Fruit fly (Drosophila melanogaster) whole organism, prepupa: ENCODE data around the gene CG13359.
A peak's percentile ranks its signal among the peaks of the same experiment; 100 is the strongest.

Source experiments
- Blimp-1 ChIP-seq: fragments of 200-800 bp; sonication (Bioruptor generic); optimal IDR thresholded peaks from 3 replicates; lab custom pipeline; 2017; ENCODE audit warnings: missing biosample characterization, missing genetic modification characterization, mild to moderate bottlenecking, moderate library complexity, missing genetic modification reagents
- CG10631 ChIP-seq: fragments of 200-800 bp; sonication (Bioruptor generic); optimal IDR thresholded peaks from 2 replicates; lab custom pipeline; 2016; ENCODE audit warnings: missing biosample characterization, missing genetic modification characterization
- CG10669 ChIP-seq: fragments of 200-800 bp; sonication (Bioruptor generic); optimal IDR thresholded peaks from 3 replicates; lab custom pipeline; 2018; ENCODE audit warnings: missing biosample characterization, mild to moderate bottlenecking, missing genetic modification characterization, moderate library complexity
- CG11294 ChIP-seq: fragments of 200-800 bp; sonication (Bioruptor generic); IDR thresholded peaks from 2 replicates; pipeline ENCODE4 v1.3.6; 2022; ENCODE audit warnings: missing biosample characterization, missing genetic modification characterization
- CG11762 ChIP-seq: fragments of 200-800 bp; sonication (Bioruptor generic); optimal IDR thresholded peaks from 3 replicates; lab custom pipeline; 2016; ENCODE audit warnings: missing biosample characterization, missing genetic modification characterization; ENCODE audit not compliant: insufficient read depth
- CG11902 ChIP-seq: fragments of 200-800 bp; sonication (Bioruptor generic); optimal IDR thresholded peaks from 3 replicates; lab custom pipeline; 2016; ENCODE audit warnings: missing biosample characterization, missing genetic modification characterization
- CG15336 ChIP-seq: fragments of 200-800 bp; sonication (Bioruptor generic); IDR thresholded peaks from 2 replicates; pipeline ENCODE4 v1.3.6; 2022; ENCODE audit warnings: missing biosample characterization, missing genetic modification characterization
- CG1621 ChIP-seq: fragments of 200-800 bp; sonication (Bioruptor generic); optimal IDR thresholded peaks from 3 replicates; lab custom pipeline; 2018; ENCODE audit warnings: missing biosample characterization, mild to moderate bottlenecking, missing genetic modification characterization
- CG3032 ChIP-seq: fragments of 200-800 bp; optimal IDR thresholded peaks from 2 replicates; lab custom pipeline; 2019; ENCODE audit warnings: missing biosample characterization, mild to moderate bottlenecking, missing genetic modification characterization, moderate library complexity
- CG31627 ChIP-seq: fragments of 200-800 bp; sonication (Bioruptor generic); optimal IDR thresholded peaks from 3 replicates; lab custom pipeline; 2016; ENCODE audit warnings: missing biosample characterization, missing genetic modification characterization
- CG32006 ChIP-seq: fragments of 200-800 bp; sonication (Bioruptor generic); optimal IDR thresholded peaks from 3 replicates; lab custom pipeline; 2017; ENCODE audit warnings: missing biosample characterization, mild to moderate bottlenecking, missing genetic modification characterization
- CG34406 ChIP-seq: fragments of 200-800 bp; sonication (Bioruptor generic); optimal IDR thresholded peaks from 3 replicates; lab custom pipeline; 2016; ENCODE audit warnings: missing biosample characterization, missing genetic modification characterization
- CG4318 ChIP-seq: fragments of 200-800 bp; sonication (Bioruptor generic); optimal IDR thresholded peaks from 3 replicates; lab custom pipeline; 2017; ENCODE audit warnings: missing biosample characterization, mild to moderate bottlenecking, missing genetic modification characterization
- CG6163 ChIP-seq: fragments of 200-800 bp; sonication (Bioruptor generic); IDR thresholded peaks from 3 replicates; pipeline ENCODE4 v1.3.6; 2022; ENCODE audit warnings: missing biosample characterization, missing genetic modification characterization
- CG6792 ChIP-seq: fragments of 200-800 bp; sonication (Bioruptor generic); optimal IDR thresholded peaks from 3 replicates; lab custom pipeline; 2016; ENCODE audit warnings: missing biosample characterization, missing genetic modification characterization
- CG6808 ChIP-seq: fragments of 200-800 bp; sonication (Bioruptor generic); optimal IDR thresholded peaks from 3 replicates; lab custom pipeline; 2017; ENCODE audit warnings: missing biosample characterization, missing genetic modification characterization, mild to moderate bottlenecking, moderate library complexity, missing genetic modification reagents
- CG7368 ChIP-seq: fragments of 200-800 bp; sonication (Bioruptor generic); optimal IDR thresholded peaks from 3 replicates; lab custom pipeline; 2016; ENCODE audit warnings: missing biosample characterization, missing genetic modification characterization
- CG8632 ChIP-seq: fragments of 200-800 bp; sonication (Bioruptor generic); optimal IDR thresholded peaks from 3 replicates; lab custom pipeline; 2016; ENCODE audit warnings: missing biosample characterization, missing genetic modification characterization
- CG9139 ChIP-seq: fragments of 200-800 bp; sonication (Bioruptor generic); optimal IDR thresholded peaks from 3 replicates; lab custom pipeline; 2017; ENCODE audit warnings: missing biosample characterization, mild to moderate bottlenecking, missing genetic modification characterization
- Eip75B ChIP-seq: fragments of 200-800 bp; sonication (Bioruptor generic); optimal IDR thresholded peaks from 3 replicates; lab custom pipeline; 2016; ENCODE audit warnings: missing biosample characterization, missing genetic modification characterization
- Eip78C ChIP-seq: fragments of 200-800 bp; sonication (Bioruptor generic); peaks from one replicate; lab custom pipeline; 2016; ENCODE audit warnings: missing biosample characterization, missing genetic modification characterization
- Eip93F ChIP-seq: fragments of 200-800 bp; sonication (Bioruptor generic); optimal IDR thresholded peaks from 2 replicates; lab custom pipeline; 2016; ENCODE audit warnings: missing biosample characterization, mild to moderate bottlenecking, missing genetic modification characterization
- Ets21C ChIP-seq: fragments of 200-800 bp; sonication (Bioruptor generic); optimal IDR thresholded peaks from 3 replicates; lab custom pipeline; 2016; ENCODE audit warnings: missing biosample characterization, missing genetic modification characterization
- Ets96B ChIP-seq: fragments of 200-800 bp; optimal IDR thresholded peaks from 2 replicates; lab custom pipeline; 2019; ENCODE audit warnings: missing biosample characterization, mild to moderate bottlenecking, missing genetic modification characterization, moderate library complexity
- Gug ChIP-seq: fragments of 200-800 bp; sonication (Bioruptor generic); IDR thresholded peaks from 2 replicates; pipeline ENCODE4 v1.3.6; 2022; ENCODE audit warnings: missing biosample characterization, missing genetic modification characterization
- Hr38 ChIP-seq: sonication (Bioruptor generic); optimal IDR thresholded peaks from 2 replicates; lab custom pipeline; 2016; ENCODE audit warnings: missing biosample characterization, missing genetic modification characterization
- Hr39 ChIP-seq: fragments of 200-800 bp; sonication (Bioruptor generic); optimal IDR thresholded peaks from 2 replicates; lab custom pipeline; 2016; ENCODE audit warnings: missing biosample characterization, missing genetic modification characterization
- Hr4 ChIP-seq: fragments of 200-800 bp; sonication (Bioruptor generic); optimal IDR thresholded peaks from 3 replicates; lab custom pipeline; 2016; ENCODE audit warnings: missing biosample characterization, missing genetic modification characterization
- Lpt ChIP-seq: fragments of 200-800 bp; sonication (Bioruptor generic); optimal IDR thresholded peaks from 3 replicates; lab custom pipeline; 2016; ENCODE audit warnings: missing biosample characterization, missing genetic modification characterization
- Met ChIP-seq: fragments of 200-800 bp; sonication (Bioruptor generic); optimal IDR thresholded peaks from 3 replicates; lab custom pipeline; 2016; ENCODE audit warnings: missing biosample characterization, missing genetic modification characterization
- OdsH ChIP-seq: fragments of 200-800 bp; sonication (Bioruptor generic); optimal IDR thresholded peaks from 3 replicates; lab custom pipeline; 2016; ENCODE audit warnings: missing biosample characterization, missing genetic modification characterization
- Smox ChIP-seq: fragments of 200-800 bp; sonication (Bioruptor generic); optimal IDR thresholded peaks from 3 replicates; lab custom pipeline; 2016; ENCODE audit warnings: missing biosample characterization, missing genetic modification characterization
- Sox102F ChIP-seq: fragments of 200-800 bp; sonication (Bioruptor generic); optimal IDR thresholded peaks from 2 replicates; lab custom pipeline; 2016; ENCODE audit warnings: missing biosample characterization, mild to moderate bottlenecking, missing genetic modification characterization
- Sox14 ChIP-seq: fragments of 200-800 bp; sonication (Bioruptor generic); optimal IDR thresholded peaks from 3 replicates; lab custom pipeline; 2016; ENCODE audit warnings: missing biosample characterization, missing genetic modification characterization
- Sox15 ChIP-seq: fragments of 200-800 bp; sonication (Bioruptor generic); optimal IDR thresholded peaks from 3 replicates; lab custom pipeline; 2016; ENCODE audit warnings: missing biosample characterization, missing genetic modification characterization
- acj6 ChIP-seq: fragments of 200-800 bp; sonication (Bioruptor generic); optimal IDR thresholded peaks from 3 replicates; lab custom pipeline; 2016; ENCODE audit warnings: missing biosample characterization, missing genetic modification characterization
- cyc ChIP-seq: fragments of 200-800 bp; sonication (Bioruptor generic); optimal IDR thresholded peaks from 3 replicates; lab custom pipeline; 2016; ENCODE audit warnings: missing biosample characterization, missing genetic modification characterization
- dsx ChIP-seq: fragments of 200-800 bp; optimal IDR thresholded peaks from 3 replicates; lab custom pipeline; 2019; ENCODE audit warnings: missing biosample characterization, mild to moderate bottlenecking, missing genetic modification characterization, moderate library complexity; ENCODE audit not compliant: poor library complexity, severe bottlenecking
- eg ChIP-seq: fragments of 200-800 bp; sonication (Bioruptor generic); IDR thresholded peaks from 3 replicates; pipeline ENCODE4 v1.3.6; 2022; ENCODE audit warnings: missing biosample characterization, missing genetic modification characterization
- fd59A ChIP-seq: fragments of 200-800 bp; sonication (Bioruptor generic); optimal IDR thresholded peaks from 2 replicates; lab custom pipeline; 2017; ENCODE audit warnings: missing biosample characterization, mild to moderate bottlenecking, missing genetic modification characterization, missing genetic modification reagents
- fd85E ChIP-seq: fragments of 200-800 bp; sonication (Bioruptor generic); optimal IDR thresholded peaks from 3 replicates; lab custom pipeline; 2016; ENCODE audit warnings: missing biosample characterization, missing genetic modification characterization
- fkh ChIP-seq: fragments of 200-800 bp; sonication (Bioruptor generic); optimal IDR thresholded peaks from 3 replicates; lab custom pipeline; 2017; ENCODE audit warnings: missing biosample characterization, mild to moderate bottlenecking, missing genetic modification characterization, moderate library complexity
- lz ChIP-seq: fragments of 200-800 bp; sonication (Bioruptor generic); optimal IDR thresholded peaks from 3 replicates; lab custom pipeline; 2016; ENCODE audit warnings: missing biosample characterization, missing genetic modification characterization
- net ChIP-seq: fragments of 200-800 bp; sonication (Bioruptor generic); optimal IDR thresholded peaks from 3 replicates; lab custom pipeline; 2016; ENCODE audit warnings: missing biosample characterization, missing genetic modification characterization
- pdm3 ChIP-seq: fragments of 200-800 bp; sonication (Bioruptor generic); optimal IDR thresholded peaks from 3 replicates; lab custom pipeline; 2016; ENCODE audit warnings: missing biosample characterization, missing genetic modification characterization
- salr ChIP-seq, 2 experiments: fragments of 200-800 bp; sonication (Bioruptor generic); optimal IDR thresholded peaks; 3 replicates each; lab custom pipeline; 2016 to 2018; ENCODE audit warnings: missing biosample characterization in 2 of 2, missing genetic modification characterization in 2 of 2, mild to moderate bottlenecking in 1 of 2
- spab ChIP-seq: fragments of 200-800 bp; sonication (Bioruptor generic); optimal IDR thresholded peaks from 2 replicates; lab custom pipeline; 2017; ENCODE audit warnings: missing biosample characterization, mild to moderate bottlenecking, missing genetic modification characterization, missing genetic modification reagents
- ss ChIP-seq, 2 experiments: fragments of 200-800 bp; sonication (Bioruptor generic); optimal IDR thresholded peaks; 2 replicates in 1 of 2; 3 replicates in 1 of 2; lab custom pipeline; 2017 to 2018; ENCODE audit warnings: mild to moderate bottlenecking in 2 of 2, missing biosample characterization in 2 of 2, missing genetic modification characterization in 2 of 2, moderate library complexity in 1 of 2
- svp ChIP-seq: fragments of 200-800 bp; sonication (Bioruptor generic); peaks from one replicate; lab custom pipeline; 2016; ENCODE audit warnings: missing biosample characterization, missing genetic modification characterization
- topi ChIP-seq: fragments of 200-800 bp; sonication (Bioruptor generic); optimal IDR thresholded peaks from 3 replicates; lab custom pipeline; 2016; ENCODE audit warnings: missing biosample characterization, missing genetic modification characterization
- vri ChIP-seq: fragments of 200-800 bp; sonication (Bioruptor generic); optimal IDR thresholded peaks from 3 replicates; lab custom pipeline; 2016; ENCODE audit warnings: missing biosample characterization, mild to moderate bottlenecking, missing genetic modification characterization

Gene CG13359

dm6 chrX:755642-756332, 47.5 kb downstream of the CG13359 start:
- TF ChIP-seq fd85E (GFP tag; lab: Kevin White, UChicago) (peak; percentile 69), net (peak; percentile 90), topi (GFP tag; lab: Kevin White, UChicago) (peak; percentile 81), CG34406 (GFP tag; lab: Kevin White, UChicago) (peak; percentile 71), CG7368 (GFP tag; lab: Kevin White, UChicago) (peak; percentile 83), CG11762 (peak; percentile 84), fd59A (GFP tag; lab: Kevin White, UChicago) (peak; percentile 68), CG11294 (GFP tag; lab: Robert Waterston, UW) (peak; percentile 82), Sox14 (GFP tag; lab: Kevin White, UChicago) (peak; percentile 94), spab (GFP tag; lab: Kevin White, UChicago) (peak; percentile 71), CG11902 (GFP tag; lab: Kevin White, UChicago) (peak; percentile 64), CG31627 (GFP tag; lab: Kevin White, UChicago) (peak; percentile 80), CG6163 (GFP tag; lab: Robert Waterston, UW) (no peak; the same call in 1 of the 3 replicates), Hr39 (peak; percentile 84), Blimp-1 (GFP tag; lab: Kevin White, UChicago) (peak; percentile 10), CG6808 (GFP tag; lab: Kevin White, UChicago) (peak; percentile 77), dsx (peak; percentile 79), svp (GFP tag; lab: Kevin White, UChicago) (peak; percentile 93), CG1621 (tag; lab: Kevin White, UChicago) (peak; percentile 79), CG9139 (GFP tag; lab: Kevin White, UChicago) (peak; percentile 66), CG10631 (GFP tag; lab: Kevin White, UChicago) (peak; percentile 89), Hr38 (GFP tag; lab: Kevin White, UChicago) (peak; percentile 60), Gug (GFP tag; lab: Robert Waterston, UW) (peak; percentile 90), CG6792 (GFP tag; lab: Kevin White, UChicago) (peak; percentile 83), OdsH (GFP tag; lab: Kevin White, UChicago) (peak; percentile 88), Eip93F (GFP tag; lab: Kevin White, UChicago) (no peak), lz (GFP tag; lab: Kevin White, UChicago) (peak; percentile 84), eg (GFP tag; lab: Robert Waterston, UW) (peak; percentile 95), cyc (GFP tag; lab: Kevin White, UChicago) (peak; percentile 84), CG32006 (peak; percentile 91), Sox102F (peak; percentile 85), CG4318 (GFP tag; lab: Kevin White, UChicago) (peak; percentile 81), Eip75B (GFP tag; lab: Kevin White, UChicago) (peak; percentile 90), Hr4 (peak; percentile 91), Lpt (peak; percentile 88), ss (GFP tag; optimal IDR thresholded peaks at IDR 0.05; lab: Kevin White, UChicago) (peak; percentile 84), CG8632 (GFP tag; lab: Kevin White, UChicago) (peak; percentile 78), pdm3 (GFP tag; lab: Kevin White, UChicago) (peak; percentile 91), Eip78C (GFP tag; lab: Kevin White, UChicago) (peak; percentile 97), Ets96B (tag; lab: Kevin White, UChicago) (peak; percentile 83), Ets21C (GFP tag; lab: Kevin White, UChicago) (peak; percentile 67), salr (GFP tag; optimal IDR thresholded peaks at IDR 0.05; lab: Kevin White, UChicago) (peak; percentile 62 to 65), CG15336 (peak; percentile 91), Smox (GFP tag; lab: Kevin White, UChicago) (peak; percentile 77), Sox15 (peak; percentile 65), CG10669 (GFP tag; lab: Kevin White, UChicago) (peak; percentile 86), acj6 (GFP tag; lab: Kevin White, UChicago) (peak; percentile 82), fkh (GFP tag; lab: Kevin White, UChicago) (peak; percentile 52), vri (peak; percentile 96), CG3032 (peak; percentile 78), Met (peak; percentile 88)
